Fruit fly (Drosophila melanogaster) Kc167 (cell line): ENCODE measurements around the gene tomboy20.

ENCODE experiments used
- Myc ChIP-seq: fragments of >200 bp; optimal IDR thresholded peaks from 2 replicates; lab custom pipeline; 2017; ENCODE audit warnings: missing external identifiers
- Sin3A ChIP-seq: fragments of >200 bp; optimal IDR thresholded peaks from 2 replicates; lab custom pipeline; 2018; ENCODE audit warnings: missing external identifiers
- h ChIP-seq: fragments of >200 bp; optimal IDR thresholded peaks from 3 replicates; lab custom pipeline; 2018; ENCODE audit warnings: missing external identifiers
- insv ChIP-seq: fragments of >200 bp; optimal IDR thresholded peaks from 3 replicates; lab custom pipeline; 2018; ENCODE audit warnings: missing external identifiers
- psq ChIP-seq: fragments of >200 bp; optimal IDR thresholded peaks from 2 replicates; lab custom pipeline; 2017; ENCODE audit warnings: missing external identifiers
- ttk ChIP-seq: sonication (Bioruptor generic); optimal IDR thresholded peaks from 2 replicates; lab custom pipeline; 2017; ENCODE audit warnings: missing external identifiers

The tomboy20 gene

dm6 chr3R:10735857-10736256 is at the start of gene tomboy20:
Gene tomboy20, minus strand, starts transcription at chr3R:10735957.
- TF ChIP-seq h (lab: Kevin White, UChicago) (no peak), Myc (lab: Kevin White, UChicago) (no peak), insv (no peak), Sin3A (no peak), ttk (no peak), psq (lab: Kevin White, UChicago) (no peak)

dm6 chr3R:10784058-10784499 is 48.3 kb upstream of the tomboy20 start, which contains the start of the genes mRpL37 and Rbp1:
Gene mRpL37, minus strand, starts transcription at chr3R:10784092.
Gene Rbp1, plus strand, starts transcription at chr3R:10784383.
- TF ChIP-seq psq (lab: Kevin White, UChicago) (no peak), h (lab: Kevin White, UChicago) (no peak), Sin3A (no peak), insv (no peak), Myc (lab: Kevin White, UChicago) (no peak), ttk (no peak)

- TF ChIP-seq Myc (lab: Kevin White, UChicago) = no peak
- TF ChIP-seq psq (lab: Kevin White, UChicago) = no peak
- no peak for TF ChIP-seq ttk
- no peak for TF ChIP-seq insv
- TF ChIP-seq h (lab: Kevin White, UChicago) = no peak
Observed at dm6 chr3R:10782167-10782566, 46.4 kb upstream of the tomboy20 start, which contains the start of gene CG42633. Gene CG42633, minus strand, starts transcription at chr3R:10782267.

- TF ChIP-seq insv (no peak), h (lab: Kevin White, UChicago) (no peak), psq (lab: Kevin White, UChicago) (no peak), Myc (lab: Kevin White, UChicago) (no peak), Sin3A (no peak), ttk (no peak)
Observed at dm6 chr3R:10780161-10780560, 44.4 kb upstream of the tomboy20 start.

- no peak for TF ChIP-seq h (lab: Kevin White, UChicago)
- no peak for TF ChIP-seq insv
- TF ChIP-seq ttk = no peak
- no peak for TF ChIP-seq Myc (lab: Kevin White, UChicago)
- no peak for TF ChIP-seq Sin3A
- no peak for TF ChIP-seq psq (lab: Kevin White, UChicago)
Observed at dm6 chr3R:10779269-10779668, 43.5 kb upstream of the tomboy20 start, which contains the start of gene Desi. Gene Desi, plus strand, starts transcription at chr3R:10779569.

dm6 chr3R:10778151-10778550 is 42.4 kb upstream of the tomboy20 start:
- TF ChIP-seq h (lab: Kevin White, UChicago) (no peak), ttk (no peak), Myc (lab: Kevin White, UChicago) (no peak)

- TF ChIP-seq psq (lab: Kevin White, UChicago) = no peak
- no peak for TF ChIP-seq ttk
- no peak for TF ChIP-seq h (lab: Kevin White, UChicago)
- TF ChIP-seq insv = no peak
- no peak for TF ChIP-seq Myc (lab: Kevin White, UChicago)
- TF ChIP-seq Sin3A = no peak
Observed at dm6 chr3R:10777274-10777673, 41.5 kb upstream of the tomboy20 start, which contains the start of the genes CG45076, CG45078 and fau. Gene CG45076, minus strand, starts transcription at chr3R:10777374. Gene CG45078, minus strand, starts transcription at chr3R:10777374. Gene fau, minus strand, starts transcription at chr3R:10777374.

- TF ChIP-seq psq (lab: Kevin White, UChicago) = no peak
- TF ChIP-seq h (lab: Kevin White, UChicago) = no peak
- TF ChIP-seq Myc (lab: Kevin White, UChicago) = no peak
- no peak for TF ChIP-seq Sin3A
- no peak for TF ChIP-seq ttk
- TF ChIP-seq insv = no peak
Observed at dm6 chr3R:10776047-10776659, 40.4 kb upstream of the tomboy20 start.

dm6 chr3R:10775246-10775645 is 39.5 kb upstream of the tomboy20 start:
- TF ChIP-seq ttk = no peak
- no peak for TF ChIP-seq psq (lab: Kevin White, UChicago)
- no peak for TF ChIP-seq Myc (lab: Kevin White, UChicago)
- no peak for TF ChIP-seq Sin3A
- TF ChIP-seq h (lab: Kevin White, UChicago) = no peak
- TF ChIP-seq insv = no peak

dm6 chr3R:10767526-10767925 is 31.8 kb upstream of the tomboy20 start, which contains the start of gene TfIIFbeta:
Gene TfIIFbeta, minus strand, starts transcription at chr3R:10767804.
- TF ChIP-seq insv = no peak
- no peak for TF ChIP-seq psq (lab: Kevin White, UChicago)
- no peak for TF ChIP-seq Myc (lab: Kevin White, UChicago)
- no peak for TF ChIP-seq h (lab: Kevin White, UChicago)
- no peak for TF ChIP-seq ttk
- no peak for TF ChIP-seq Sin3A

- no peak for TF ChIP-seq Myc (lab: Kevin White, UChicago)
Observed at dm6 chr3R:10761980-10762379, 26.2 kb upstream of the tomboy20 start.

- no peak for TF ChIP-seq h (lab: Kevin White, UChicago)
- peak; percentile 26 for TF ChIP-seq psq (lab: Kevin White, UChicago)
Observed at dm6 chr3R:10760966-10761855, 25.5 kb upstream of the tomboy20 start, which contains the start of the genes MED7 and Cap-H2. Gene MED7, minus strand, starts transcription at chr3R:10761032. Gene Cap-H2, plus strand, starts transcription at chr3R:10761310.
